Worm (Caenorhabditis elegans) whole organism, L4/young adult: ENCODE measurements around the gene F44D12.16.

Source experiments
- W03F9.2 ChIP-seq: fragments of 150-350 bp; optimal IDR thresholded peaks from 2 replicates; lab custom pipeline; 2014; ENCODE audit warnings: missing biosample characterization, missing genetic modification characterization
- him-1 ChIP-seq: sonication (generic microtip); optimal IDR thresholded peaks from 2 replicates; lab custom pipeline; 2016; ENCODE audit warnings: missing genotype, missing genetic modification reagents, missing genetic modification characterization, missing compliant biosample characterization

- TF ChIP-seq W03F9.2 (tag; lab: Kevin White, UChicago) (no peak), him-1 (tag; lab: Kevin White, UChicago) (no peak)
Measured at ce11 chrIV:10027566-10027965, 1.3 kb upstream of the F44D12.16 start, which contains the start of gene gipc-2.
